Worm (Caenorhabditis elegans) whole organism, late embryonic: ENCODE data around the gene T06C12.14.
A peak's percentile ranks its signal among the peaks of the same experiment; 100 is the strongest.

Source experiments
- C08G9.2 ChIP-seq: sonication (generic microtip); optimal IDR thresholded peaks from 2 replicates; lab custom pipeline; 2016; ENCODE audit warnings: mild to moderate bottlenecking, missing genetic modification characterization, moderate library complexity, missing compliant biosample characterization
- F13H6.1 ChIP-seq: sonication (generic microtip); optimal IDR thresholded peaks from 2 replicates; lab custom pipeline; 2016; ENCODE audit warnings: missing genetic modification characterization, missing compliant biosample characterization
- ama-1 ChIP-seq: fragments of 150-350 bp; optimal IDR thresholded peaks from 2 replicates; lab custom pipeline; 2014
- ceh-14 ChIP-seq: sonication (generic microtip); optimal IDR thresholded peaks from 2 replicates; lab custom pipeline; 2016; ENCODE audit warnings: missing genotype, missing genetic modification characterization, missing compliant biosample characterization
- ceh-2 ChIP-seq: sonication (generic microtip); optimal IDR thresholded peaks from 2 replicates; lab custom pipeline; 2016; ENCODE audit warnings: missing genotype, missing genetic modification characterization, missing compliant biosample characterization
- ceh-22 ChIP-seq: sonication (generic microtip); optimal IDR thresholded peaks from 2 replicates; lab custom pipeline; 2017; ENCODE audit warnings: missing biosample characterization, missing genetic modification characterization
- ceh-24 ChIP-seq: sonication (generic microtip); optimal IDR thresholded peaks from 2 replicates; lab custom pipeline; 2016; ENCODE audit warnings: mild to moderate bottlenecking, missing genetic modification characterization, missing compliant biosample characterization
- ceh-30 ChIP-seq: fragments of 150-350 bp; optimal IDR thresholded peaks from 2 replicates; lab custom pipeline; 2014; ENCODE audit warnings: missing biosample characterization, missing genetic modification characterization
- ceh-31 ChIP-seq: sonication (generic microtip); optimal IDR thresholded peaks from 2 replicates; lab custom pipeline; 2016; ENCODE audit warnings: missing genetic modification characterization, missing compliant biosample characterization
- ceh-9 ChIP-seq: sonication (generic microtip); optimal IDR thresholded peaks from 2 replicates; lab custom pipeline; 2016; ENCODE audit warnings: mild to moderate bottlenecking, missing genetic modification characterization, inconsistent platforms, missing compliant biosample characterization
- che-1 ChIP-seq: sonication (generic microtip); optimal IDR thresholded peaks from 2 replicates; lab custom pipeline; 2016; ENCODE audit warnings: mild to moderate bottlenecking, missing genetic modification characterization, missing compliant biosample characterization
- dmd-4 ChIP-seq: sonication (generic microtip); optimal IDR thresholded peaks from 2 replicates; lab custom pipeline; 2016; ENCODE audit warnings: borderline replicate concordance, missing genetic modification characterization, missing compliant biosample characterization
- elt-2 ChIP-seq: sonication (generic microtip); optimal IDR thresholded peaks from 2 replicates; lab custom pipeline; 2016; ENCODE audit warnings: missing genetic modification reagents, missing genetic modification characterization, missing compliant biosample characterization
- elt-4 ChIP-seq: sonication (generic microtip); optimal IDR thresholded peaks from 2 replicates; lab custom pipeline; 2016; ENCODE audit warnings: missing genetic modification characterization, missing compliant biosample characterization
- fax-1 ChIP-seq: sonication (generic microtip); optimal IDR thresholded peaks from 2 replicates; lab custom pipeline; 2016; ENCODE audit warnings: missing genotype, missing genetic modification characterization, missing compliant biosample characterization
- fkh-10 ChIP-seq: fragments of 150-350 bp; optimal IDR thresholded peaks from 2 replicates; lab custom pipeline; 2014; ENCODE audit warnings: missing biosample characterization, missing genetic modification reagents, missing genetic modification characterization
- fkh-6 ChIP-seq: sonication (generic microtip); optimal IDR thresholded peaks from 2 replicates; lab custom pipeline; 2016; ENCODE audit warnings: missing genetic modification characterization, missing compliant biosample characterization
- hlh-13 ChIP-seq: fragments of 200-800 bp; sonication (Bioruptor generic); optimal IDR thresholded peaks from 2 replicates; lab custom pipeline; 2018; ENCODE audit warnings: mild to moderate bottlenecking, missing genetic modification characterization, missing compliant biosample characterization
- hlh-30 ChIP-seq: sonication (generic microtip); optimal IDR thresholded peaks from 2 replicates; lab custom pipeline; 2017; ENCODE audit warnings: antibody characterized with exemption, missing genetic modification characterization, missing compliant biosample characterization; ENCODE audit not compliant: insufficient read depth
- lim-6 ChIP-seq: sonication (generic microtip); optimal IDR thresholded peaks from 2 replicates; lab custom pipeline; 2016; ENCODE audit warnings: missing genetic modification characterization, missing compliant biosample characterization
- lin-11 ChIP-seq: fragments of 200-800 bp; sonication (Bioruptor generic); optimal IDR thresholded peaks from 2 replicates; lab custom pipeline; 2018; ENCODE audit warnings: mild to moderate bottlenecking, missing genetic modification characterization, missing compliant biosample characterization
- madf-2 ChIP-seq: sonication (generic microtip); optimal IDR thresholded peaks from 2 replicates; lab custom pipeline; 2017; ENCODE audit warnings: missing genetic modification characterization, missing compliant biosample characterization
- mec-3 ChIP-seq: sonication (generic microtip); optimal IDR thresholded peaks from 2 replicates; lab custom pipeline; 2016; ENCODE audit warnings: borderline replicate concordance, missing genetic modification characterization, missing compliant biosample characterization
- nhr-232 ChIP-seq: sonication (generic microtip); optimal IDR thresholded peaks from 2 replicates; lab custom pipeline; 2016; ENCODE audit warnings: missing genetic modification characterization, missing compliant biosample characterization
- npax-4 ChIP-seq: sonication (generic microtip); optimal IDR thresholded peaks from 2 replicates; lab custom pipeline; 2016; ENCODE audit warnings: missing genetic modification characterization, missing compliant biosample characterization
- pat-9 ChIP-seq: fragments of 200-800 bp; sonication (Bioruptor generic); optimal IDR thresholded peaks from 2 replicates; lab custom pipeline; 2018; ENCODE audit warnings: mild to moderate bottlenecking, missing genetic modification characterization, moderate library complexity, missing compliant biosample characterization
- pha-4 ChIP-seq: fragments of 150-350 bp; optimal IDR thresholded peaks from 2 replicates; lab custom pipeline; 2018; ENCODE audit warnings: missing biosample characterization, missing genetic modification reagents, missing genetic modification characterization
- pros-1 ChIP-seq: fragments of 150-350 bp; optimal IDR thresholded peaks from 2 replicates; lab custom pipeline; 2014; ENCODE audit warnings: missing biosample characterization, missing genetic modification reagents, missing genetic modification characterization
- sdc-2 ChIP-seq: sonication (generic microtip); optimal IDR thresholded peaks from 2 replicates; lab custom pipeline; 2016; ENCODE audit warnings: missing genotype, missing genetic modification characterization, missing compliant biosample characterization
- sox-2 ChIP-seq: fragments of 200-800 bp; sonication (Bioruptor generic); IDR thresholded peaks from 2 replicates; pipeline ENCODE4 v1.3.6; 2022; ENCODE audit warnings: missing genetic modification reagents, missing genetic modification characterization, missing compliant biosample characterization
- sox-4 ChIP-seq: sonication (generic microtip); optimal IDR thresholded peaks from 2 replicates; lab custom pipeline; 2017; ENCODE audit warnings: mild to moderate bottlenecking, missing genetic modification characterization, inconsistent platforms, missing compliant biosample characterization
- syd-9 ChIP-seq: sonication (generic microtip); optimal IDR thresholded peaks from 2 replicates; lab custom pipeline; 2016; ENCODE audit warnings: mild to moderate bottlenecking, missing genetic modification characterization, moderate library complexity, missing compliant biosample characterization
- tbx-2 ChIP-seq: sonication (generic microtip); optimal IDR thresholded peaks from 2 replicates; lab custom pipeline; 2016; ENCODE audit warnings: missing genetic modification characterization, missing compliant biosample characterization
- ttx-3 ChIP-seq: sonication (generic microtip); optimal IDR thresholded peaks from 2 replicates; lab custom pipeline; 2016; ENCODE audit warnings: missing genetic modification reagents, missing genetic modification characterization, missing compliant biosample characterization
- unc-86 ChIP-seq: sonication (generic microtip); optimal IDR thresholded peaks from 2 replicates; lab custom pipeline; 2016; ENCODE audit warnings: missing genetic modification characterization, missing compliant biosample characterization
- ztf-16 ChIP-seq: sonication (generic microtip); optimal IDR thresholded peaks from 2 replicates; lab custom pipeline; 2017; ENCODE audit warnings: missing genetic modification characterization, missing compliant biosample characterization

Gene T06C12.14

ce11 chrV:15917458-15917857 lies 17.7 kb downstream of the T06C12.14 start, which contains the start of gene F35E8.9:
TSS of gene F35E8.9 (minus strand) at chrV:15917558.
- no peak for TF ChIP-seq pat-9 (tag; lab: Kevin White, UChicago)
- no peak for TF ChIP-seq madf-2 (tag; lab: Kevin White, UChicago)
- TF ChIP-seq fkh-10, result no peak
- no peak for TF ChIP-seq lin-11 (tag; lab: Kevin White, UChicago)
- no peak for TF ChIP-seq sox-2 (GFP tag; lab: Robert Waterston, UW)
- TF ChIP-seq ttx-3 (tag; lab: Kevin White, UChicago), result no peak

DNA sequence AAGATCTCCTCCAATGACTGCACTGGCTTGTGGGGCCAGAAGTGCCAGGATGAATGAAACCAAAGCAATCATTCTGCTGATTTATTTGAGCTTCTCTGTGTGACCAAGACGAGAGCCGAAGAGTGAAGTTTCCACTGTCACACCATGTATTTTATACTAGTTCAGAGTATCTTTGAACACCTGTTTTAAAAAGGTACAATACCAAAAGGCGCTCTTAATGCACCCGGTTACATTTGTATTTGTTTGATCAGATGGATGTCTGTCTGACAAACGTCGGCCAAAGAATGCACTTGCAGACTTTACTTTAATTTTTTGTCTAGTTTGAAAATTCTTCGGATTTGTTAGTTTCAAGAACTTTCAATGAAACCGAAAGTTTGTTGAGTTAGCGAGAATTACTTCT lies 20.5 kb downstream of the T06C12.14 start, which contains the start of gene F35E8.10:
TSS of gene F35E8.10 (minus strand) at position 101 of the 400 bp plus-strand sequence.
- TF ChIP-seq ceh-22 (tag; lab: Kevin White, UChicago) (no peak), sox-4 (no peak), hlh-13 (GFP tag; lab: Kevin White, UChicago) (no peak), ceh-14 (tag; lab: Kevin White, UChicago) (no peak), ceh-9 (no peak), madf-2 (tag; lab: Kevin White, UChicago) (no peak), sdc-2 (tag; lab: Kevin White, UChicago) (no peak), ceh-31 (tag; lab: Kevin White, UChicago) (no peak), fax-1 (tag; lab: Kevin White, UChicago) (no peak), lim-6 (tag; lab: Kevin White, UChicago) (no peak), che-1 (tag; lab: Kevin White, UChicago) (no peak), hlh-30 (tag; lab: Kevin White, UChicago) (no peak), mec-3 (tag; lab: Kevin White, UChicago) (no peak), C08G9.2 (tag; lab: Kevin White, UChicago) (no peak), ceh-30 (tag; lab: Kevin White, UChicago) (no peak), pat-9 (tag; lab: Kevin White, UChicago) (no peak)

ce11 chrV:15921102-15921501 lies 21.3 kb downstream of the T06C12.14 start, which contains the start of gene cdr-1:
TSS of gene cdr-1 (plus strand) at chrV:15921309.
- peak; percentile 34 for TF ChIP-seq elt-2 (tag; lab: Kevin White, UChicago)
- no peak for TF ChIP-seq unc-86 (tag; lab: Kevin White, UChicago)

DNA sequence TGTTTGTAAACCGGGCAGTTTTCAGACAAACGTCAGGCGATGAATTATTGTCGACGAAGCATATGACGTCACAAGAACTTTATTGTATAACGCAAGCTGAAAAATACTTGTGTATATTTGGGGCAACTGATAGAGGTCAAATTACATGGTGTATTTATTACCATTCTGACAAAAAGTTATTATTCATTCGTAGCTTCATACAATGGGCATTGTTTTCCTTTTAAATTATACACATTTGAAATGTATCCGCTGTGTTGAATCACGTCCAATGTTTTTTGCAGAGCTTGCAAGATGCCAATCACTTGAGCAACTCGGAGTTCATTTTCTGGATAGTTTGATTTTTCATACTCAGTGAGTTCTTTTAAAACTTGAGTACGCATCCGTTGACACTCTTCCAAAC lies 23.2 kb downstream of the T06C12.14 start, which contains the start of gene F35E8.13:
TSS of gene F35E8.13 (plus strand) at position 301 of the 400 bp plus-strand sequence.
- no peak for TF ChIP-seq ceh-9
- no peak for TF ChIP-seq elt-4 (tag; lab: Kevin White, UChicago)
- no peak for TF ChIP-seq ceh-2 (tag; lab: Kevin White, UChicago)
- TF ChIP-seq hlh-30 (tag; lab: Kevin White, UChicago), result no peak
- TF ChIP-seq nhr-232 (tag; lab: Kevin White, UChicago), result no peak

- TF ChIP-seq pros-1 (tag; lab: Kevin White, UChicago), result no peak
- TF ChIP-seq pha-4, result no peak
- TF ChIP-seq ceh-31 (tag; lab: Kevin White, UChicago), result no peak
- TF ChIP-seq C08G9.2 (tag; lab: Kevin White, UChicago), result no peak
- no peak for TF ChIP-seq F13H6.1 (tag; lab: Kevin White, UChicago)
- no peak for TF ChIP-seq fkh-6 (tag; lab: Kevin White, UChicago)
- TF ChIP-seq ztf-16 (tag; lab: Kevin White, UChicago), result no peak
These were observed 24.5 kb downstream of the T06C12.14 start, which contains the start of gene nhr-108 for ce11 chrV:15924307-15924706. TSS of gene nhr-108 (minus strand) at chrV:15924472.

- TF ChIP-seq lin-11 (tag; lab: Kevin White, UChicago) (no peak), npax-4 (no peak), tbx-2 (tag; lab: Kevin White, UChicago) (no peak), ceh-2 (tag; lab: Kevin White, UChicago) (no peak), dmd-4 (tag; lab: Kevin White, UChicago) (no peak), syd-9 (no peak), pros-1 (tag; lab: Kevin White, UChicago) (no peak), mec-3 (tag; lab: Kevin White, UChicago) (no peak), ceh-24 (tag; lab: Kevin White, UChicago) (no peak), ama-1 (lab: Kevin White, UChicago) (no peak), fkh-6 (tag; lab: Kevin White, UChicago) (no peak)
These were observed 28.5 kb downstream of the T06C12.14 start, which contains the start of gene pzf-1 for ce11 chrV:15928325-15928724. TSS of gene pzf-1 (minus strand) at chrV:15928425.
